Worm (Caenorhabditis elegans): Measurements from ENCODE around the gene F46B6.9.

DNA sequence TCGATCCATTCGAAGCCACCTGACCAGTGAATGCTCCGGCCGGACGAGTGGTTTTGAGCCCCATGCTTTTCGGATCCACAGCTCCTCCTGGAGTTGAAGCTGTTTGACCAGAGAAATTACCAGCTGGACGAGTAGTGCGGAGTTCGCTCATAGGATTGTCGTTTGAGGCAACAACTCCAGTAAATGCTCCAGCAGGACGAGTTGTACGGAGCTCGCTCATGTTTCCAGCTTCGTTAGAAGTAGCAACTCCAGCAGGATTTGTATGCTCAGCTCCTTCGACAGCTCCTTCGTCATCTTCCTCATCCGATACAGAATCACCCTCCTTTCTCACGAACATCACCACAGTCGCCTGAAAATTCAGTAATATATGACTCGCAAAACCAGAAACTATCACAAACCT, 43.1 kb upstream of the F46B6.9 start:
- TF ChIP-seq T23F11.4 (GFP tag; optimal IDR thresholded peaks at IDR 0.05), result no peak
- TF ChIP-seq syd-9 (tag; optimal IDR thresholded peaks at IDR 0.05), result no peak
- no peak for TF ChIP-seq nhr-11 (tag; optimal IDR thresholded peaks at IDR 0.05)
- TF ChIP-seq dve-1 (tag; optimal IDR thresholded peaks at IDR 0.05), result no peak
- no peak for TF ChIP-seq zip-5 (tag; optimal IDR thresholded peaks at IDR 0.05)
- no peak for TF ChIP-seq hlh-30 (tag; optimal IDR thresholded peaks at IDR 0.05; ENCODE audit: insufficient read depth)
- no peak for TF ChIP-seq pha-4 (tag; optimal IDR thresholded peaks at IDR 0.05)
- no peak for TF ChIP-seq tbx-2 (tag; optimal IDR thresholded peaks at IDR 0.05)
- TF ChIP-seq ceh-31 (tag; optimal IDR thresholded peaks at IDR 0.05), result no peak
- TF ChIP-seq ets-4 (tag; optimal IDR thresholded peaks at IDR 0.05), result no peak
- no peak for TF ChIP-seq ama-1 (optimal IDR thresholded peaks at IDR 0.05)
- no peak for TF ChIP-seq unc-3 (GFP tag; conservative IDR thresholded peaks at IDR 0.05)
- TF ChIP-seq unc-3 (tag; optimal IDR thresholded peaks at IDR 0.05), result no peak
- TF ChIP-seq sdc-2 (tag; optimal IDR thresholded peaks at IDR 0.05), result no peak
- no peak for TF ChIP-seq nfya-1 (tag; optimal IDR thresholded peaks at IDR 0.05)
